Worm (Caenorhabditis elegans): ENCODE results near the gene srbc-11.
"Not testable (repeated sequence)": the region's sequence is repeated elsewhere in the genome, so short reads cannot be mapped to it uniquely, and the experiment has no call there.

The srbc-11 gene

DNA sequence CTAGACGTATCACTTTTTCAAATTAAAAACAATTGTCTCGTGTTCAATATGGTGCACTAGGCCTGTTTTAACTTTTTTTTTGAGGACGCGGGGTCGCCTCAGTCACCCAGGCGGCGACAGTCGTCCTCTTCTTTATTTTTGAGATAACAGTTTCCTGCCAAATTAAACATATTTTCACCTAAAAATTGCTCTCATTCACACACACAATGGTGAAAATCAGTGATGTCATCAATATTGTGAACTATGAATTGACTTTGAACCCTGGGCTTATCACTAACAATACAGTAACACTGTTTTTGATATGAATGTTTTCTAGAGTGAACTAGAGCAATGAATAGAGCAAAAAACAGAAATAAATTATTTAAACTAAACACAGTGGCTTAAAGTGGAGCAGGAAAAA, 26.2 kb upstream of the srbc-11 start:
- TF ChIP-seq sma-9 (GFP tag; optimal IDR thresholded peaks at IDR 0.05) (peak; percentile 16), sma-9 (tag; optimal IDR thresholded peaks at IDR 0.05) (no peak), ama-1 (optimal IDR thresholded peaks at IDR 0.05) (no peak), fos-1 (tag; optimal IDR thresholded peaks at IDR 0.05) (peak; percentile 7), gmeb-1 (tag; optimal IDR thresholded peaks at IDR 0.05) (peak; percentile 15)

DNA sequence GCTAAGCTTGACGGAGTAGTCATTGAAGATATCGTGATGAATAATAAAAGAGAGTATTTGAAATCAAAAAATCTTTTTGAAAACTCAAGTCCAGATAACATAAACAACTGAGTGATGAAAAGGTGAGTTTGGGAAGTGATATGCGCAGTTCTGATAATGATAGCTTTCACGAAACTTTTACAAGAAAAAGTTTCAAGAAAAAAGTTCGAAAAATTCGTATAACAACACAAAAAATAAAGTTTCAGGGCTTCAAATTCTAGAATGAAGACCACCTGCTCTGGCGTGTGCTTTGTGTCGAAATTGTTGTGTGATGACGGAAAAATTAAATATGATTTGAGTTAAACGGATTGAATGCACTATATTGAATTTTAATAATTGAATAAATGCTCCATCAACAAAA, 25.0 kb upstream of the srbc-11 start, which contains the start of gene srb-19:
Gene srb-19 (minus strand): TSS at position 101 of the 400 bp plus-strand sequence.
- no peak for TF ChIP-seq crh-2 (tag; optimal IDR thresholded peaks at IDR 0.05)

DNA sequence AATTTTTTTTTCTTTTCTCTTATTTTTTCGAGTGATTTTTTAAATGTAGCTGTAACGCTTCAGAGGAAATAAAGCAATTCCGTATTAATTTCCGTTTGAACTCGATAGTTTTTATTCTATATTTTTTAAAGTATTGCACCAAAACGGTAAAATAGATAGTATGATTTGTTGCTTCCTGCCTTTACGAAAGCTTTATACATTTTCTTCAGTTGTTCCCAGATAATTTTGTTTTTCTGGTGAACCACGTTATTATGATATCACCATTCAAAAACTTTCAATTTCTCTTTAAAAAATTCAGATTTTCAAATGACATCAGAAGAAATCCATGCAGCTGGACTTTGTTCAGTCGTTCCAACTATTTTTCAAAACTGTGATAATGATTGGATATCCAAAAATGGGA, 19.9 kb upstream of the srbc-11 start, which contains the start of gene srb-18:
Gene srb-18 (plus strand): TSS at position 301 of the 400 bp plus-strand sequence.
- TF ChIP-seq nhr-11 (tag; optimal IDR thresholded peaks at IDR 0.05) (no peak), lin-39 (tag; optimal IDR thresholded peaks at IDR 0.05) (no peak), mbf-1 (tag; optimal IDR thresholded peaks at IDR 0.05) (no peak)

DNA sequence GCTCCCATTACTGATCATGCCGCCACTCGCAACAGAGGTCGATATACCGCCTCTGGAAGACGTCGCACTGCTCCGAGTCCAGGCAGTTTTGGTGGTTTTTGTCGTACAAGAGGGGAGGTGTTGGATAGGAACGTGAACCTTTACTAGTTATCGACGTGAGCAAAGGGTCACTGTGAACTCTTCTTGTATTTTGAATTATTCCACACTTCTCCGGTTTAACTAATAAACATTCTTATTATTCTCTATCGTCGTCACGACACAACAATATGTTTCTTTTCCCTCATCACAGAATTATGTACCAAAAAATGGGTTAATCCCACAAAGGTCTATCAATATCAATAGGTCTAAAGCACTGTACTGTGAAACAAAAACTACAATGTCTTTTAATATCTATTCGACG, 16.4 kb upstream of the srbc-11 start, which contains the start of gene nhr-171:
Gene nhr-171 (plus strand): TSS at position 301 of the 400 bp plus-strand sequence.
- TF ChIP-seq elt-3, mbf-1, fos-1 (tag; optimal IDR thresholded peaks at IDR 0.05): not testable (repeated sequence)

DNA sequence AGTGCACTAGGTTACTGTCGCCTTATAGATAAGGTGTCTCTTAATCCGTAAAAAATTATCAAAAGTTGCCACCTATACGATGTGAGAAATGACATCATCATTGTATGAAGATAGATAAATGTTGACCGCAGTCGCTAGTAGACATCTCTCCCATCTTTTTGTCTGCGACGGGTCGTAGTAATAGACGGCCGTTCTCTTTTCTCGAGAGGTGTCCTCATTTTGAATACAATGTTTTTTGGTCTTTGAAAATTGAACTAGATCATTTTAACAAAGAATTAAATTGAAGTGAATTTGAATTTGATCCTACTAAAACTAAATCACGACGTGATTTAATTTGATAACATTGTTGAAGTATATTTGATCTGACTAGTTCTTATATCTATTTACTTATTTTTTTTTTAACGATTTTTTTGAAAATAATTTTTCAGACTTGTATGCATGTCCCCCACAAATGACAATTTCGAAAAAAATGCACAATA, 13.5 kb upstream of the srbc-11 start, which contains the start of the genes str-31 and nhr-172:
Gene str-31 (minus strand): TSS at position 101 of the 479 bp plus-strand sequence.
Gene nhr-172 (plus strand): TSS at position 429 of the 479 bp plus-strand sequence.
- TF ChIP-seq ztf-4 (tag; optimal IDR thresholded peaks at IDR 0.05) (no peak), sma-9 (GFP tag; optimal IDR thresholded peaks at IDR 0.05) (peak; percentile 1), sma-9 (tag; optimal IDR thresholded peaks at IDR 0.05) (no peak)

DNA sequence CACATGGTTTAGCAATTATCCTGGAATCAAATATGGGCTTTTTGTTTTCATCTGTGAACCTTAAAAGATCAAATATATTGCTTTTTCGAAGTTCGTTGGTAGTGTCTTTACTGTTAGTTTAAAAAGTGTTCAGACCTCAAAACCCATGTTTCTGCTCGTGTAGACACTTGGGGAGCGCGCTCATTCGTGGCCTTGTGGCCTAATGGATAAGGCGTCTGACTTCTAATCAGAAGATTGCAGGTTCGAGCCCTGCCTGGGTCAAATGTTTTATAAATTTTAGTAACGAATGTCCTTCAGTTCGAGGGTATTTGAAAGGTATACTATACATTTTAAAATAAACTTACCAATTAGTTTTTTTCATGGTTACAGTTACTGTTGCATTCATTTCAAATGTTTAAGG, 11.1 kb upstream of the srbc-11 start:
- TF ChIP-seq sma-9 (GFP tag; optimal IDR thresholded peaks at IDR 0.05): peak; percentile 34
- TF ChIP-seq sma-9 (tag; optimal IDR thresholded peaks at IDR 0.05): no peak
- peak; percentile 10 for TF ChIP-seq nhr-21 (tag; optimal IDR thresholded peaks at IDR 0.05)
- TF ChIP-seq nhr-77 (tag; optimal IDR thresholded peaks at IDR 0.05): no peak
- TF ChIP-seq nhr-23 (tag; optimal IDR thresholded peaks at IDR 0.05): no peak
- TF ChIP-seq mab-5 (tag; optimal IDR thresholded peaks at IDR 0.05): no peak

DNA sequence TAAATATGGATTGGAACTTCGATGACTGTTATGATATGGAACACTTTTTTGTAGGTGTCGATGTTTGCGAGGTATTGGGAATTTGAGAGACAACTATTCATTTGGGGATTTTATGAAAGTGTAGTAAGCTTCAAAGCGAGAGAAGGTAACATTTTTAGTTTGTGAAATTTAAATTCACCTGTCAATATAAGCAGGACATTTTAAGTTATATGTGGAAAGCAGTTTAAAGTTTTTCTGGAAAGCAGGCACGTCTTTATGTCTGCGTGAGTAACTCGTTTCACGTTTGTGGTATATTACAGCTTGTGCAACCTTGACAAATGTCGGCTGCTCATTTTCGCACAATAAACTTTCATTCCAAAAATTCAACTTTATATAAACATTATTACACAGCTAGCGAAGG, 9.2 kb upstream of the srbc-11 start, which contains the start of gene srh-229:
Gene srh-229 (minus strand): TSS at position 101 of the 400 bp plus-strand sequence.
- TF ChIP-seq unc-62 (GFP tag; optimal IDR thresholded peaks at IDR 0.05) (no peak), ama-1 (optimal IDR thresholded peaks at IDR 0.05) (no peak), lin-11 (tag; optimal IDR thresholded peaks at IDR 0.05) (no peak), nhr-25 (tag; optimal IDR thresholded peaks at IDR 0.05) (no peak), nhr-12 (tag; optimal IDR thresholded peaks at IDR 0.05) (no peak), ztf-1 (GFP tag; conservative IDR thresholded peaks at IDR 0.05) (no peak), nhr-23 (tag; optimal IDR thresholded peaks at IDR 0.05) (no peak), Y55F3AM.14 (GFP tag; optimal IDR thresholded peaks at IDR 0.05) (no peak), mab-5 (tag; optimal IDR thresholded peaks at IDR 0.05) (no peak), nhr-77 (tag; optimal IDR thresholded peaks at IDR 0.05) (no peak)

DNA sequence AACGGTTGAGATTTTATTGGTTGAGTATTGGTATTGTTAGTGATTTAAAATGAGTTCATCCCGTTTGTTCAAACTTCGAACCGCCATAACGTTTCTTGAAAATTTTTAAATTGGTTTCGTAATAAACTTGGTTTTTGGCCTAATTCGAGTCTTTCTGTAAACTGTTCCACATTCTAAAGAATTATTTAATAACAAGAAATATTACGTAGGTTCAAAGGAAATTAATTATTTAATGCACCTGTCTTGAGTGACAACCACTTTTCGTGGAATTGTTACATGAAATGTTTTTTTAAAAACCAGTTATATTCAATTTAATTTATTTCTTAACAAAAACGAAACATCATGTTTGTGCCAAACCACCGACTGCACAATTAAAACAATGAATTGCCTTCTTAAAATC, 6.1 kb upstream of the srbc-11 start:
- TF ChIP-seq sma-9 (GFP tag; optimal IDR thresholded peaks at IDR 0.05): no peak
- no peak for TF ChIP-seq sma-9 (tag; optimal IDR thresholded peaks at IDR 0.05)
- no peak for TF ChIP-seq elt-1 (tag; optimal IDR thresholded peaks at IDR 0.05)
- TF ChIP-seq crh-2 (tag; optimal IDR thresholded peaks at IDR 0.05): no peak
- no peak for TF ChIP-seq sem-4 (tag; optimal IDR thresholded peaks at IDR 0.05)
- no peak for TF ChIP-seq nhr-6 (tag; optimal IDR thresholded peaks at IDR 0.05)
- no peak for TF ChIP-seq aly-2 (tag; optimal IDR thresholded peaks at IDR 0.05)
- TF ChIP-seq lin-11 (tag; optimal IDR thresholded peaks at IDR 0.05): no peak
- TF ChIP-seq peb-1 (tag; optimal IDR thresholded peaks at IDR 0.05): no peak
- no peak for TF ChIP-seq sma-3 (GFP tag; optimal IDR thresholded peaks at IDR 0.05)
- no peak for TF ChIP-seq lin-13 (GFP tag; optimal IDR thresholded peaks at IDR 0.05)
- no peak for TF ChIP-seq unc-55 (GFP tag; optimal IDR thresholded peaks at IDR 0.05)
- TF ChIP-seq R02D3.7 (tag; optimal IDR thresholded peaks at IDR 0.05): no peak
- TF ChIP-seq egl-27 (tag; optimal IDR thresholded peaks at IDR 0.05): no peak
- no peak for TF ChIP-seq ama-1 (optimal IDR thresholded peaks at IDR 0.05)
- TF ChIP-seq elt-3 (tag; optimal IDR thresholded peaks at IDR 0.05): no peak
- TF ChIP-seq unc-39 (tag; optimal IDR thresholded peaks at IDR 0.05): no peak

All from whole organism, L2 larva.